Fruit fly (Drosophila melanogaster) whole organism, embryonic: ENCODE data around the gene CG43998.
A peak's percentile ranks its signal among the peaks of the same experiment; 100 is the strongest.

Experiments used
- Ada2b ChIP-seq: fragments of 200-800 bp; sonication (Bioruptor generic); IDR thresholded peaks from 2 replicates; pipeline ENCODE4 v1.3.6; 2022; ENCODE audit warnings: missing biosample characterization, missing genetic modification characterization
- BEAF-32 ChIP-seq: fragments of 200-800 bp; sonication (Bioruptor generic); optimal IDR thresholded peaks from 3 replicates; lab custom pipeline; 2017; ENCODE audit warnings: missing biosample characterization, missing genetic modification characterization, mild to moderate bottlenecking, moderate library complexity, missing genetic modification reagents
- CG10462 ChIP-seq: fragments of 200-800 bp; sonication (Bioruptor generic); optimal IDR thresholded peaks from 2 replicates; lab custom pipeline; 2016; ENCODE audit warnings: missing biosample characterization, missing genetic modification characterization
- CG11093 ChIP-seq: fragments of 200-800 bp; sonication (Bioruptor generic); IDR thresholded peaks from 3 replicates; pipeline ENCODE4 v1.3.6; 2022; ENCODE audit warnings: missing biosample characterization, missing genetic modification characterization
- CG12219 ChIP-seq: fragments of 200-800 bp; sonication (Bioruptor generic); optimal IDR thresholded peaks from 3 replicates; lab custom pipeline; 2018; ENCODE audit warnings: missing biosample characterization, mild to moderate bottlenecking, missing genetic modification characterization
- CG12659 ChIP-seq: fragments of 200-800 bp; sonication (Bioruptor generic); optimal IDR thresholded peaks from 3 replicates; lab custom pipeline; 2017; ENCODE audit warnings: mild to moderate bottlenecking, missing biosample characterization, missing genetic modification reagents, missing genetic modification characterization
- CG13894 ChIP-seq: fragments of 200-800 bp; sonication (Bioruptor generic); optimal IDR thresholded peaks from 3 replicates; lab custom pipeline; 2018; ENCODE audit warnings: missing biosample characterization, mild to moderate bottlenecking, missing genetic modification characterization, moderate library complexity
- CG14860 ChIP-seq: fragments of 200-800 bp; sonication (Bioruptor generic); IDR thresholded peaks from 3 replicates; pipeline ENCODE4 v1.3.6; 2022; ENCODE audit warnings: missing biosample characterization, missing genetic modification characterization; ENCODE audit not compliant: partially characterized antibody
- CG16863 ChIP-seq: fragments of 200-800 bp; sonication (Bioruptor generic); optimal IDR thresholded peaks from 3 replicates; lab custom pipeline; 2016; ENCODE audit warnings: missing biosample characterization, missing genetic modification characterization
- CG17359 ChIP-seq: fragments of 200-800 bp; sonication (Bioruptor generic); optimal IDR thresholded peaks from 3 replicates; lab custom pipeline; 2018; ENCODE audit warnings: missing biosample characterization, mild to moderate bottlenecking, missing genetic modification characterization, moderate library complexity
- CG18011 ChIP-seq: fragments of 200-800 bp; sonication (Bioruptor generic); optimal IDR thresholded peaks from 2 replicates; lab custom pipeline; 2017; ENCODE audit warnings: missing biosample characterization, missing genetic modification characterization, mild to moderate bottlenecking, moderate library complexity, missing genotype
- CG30431 ChIP-seq: fragments of 200-800 bp; sonication (Bioruptor generic); optimal IDR thresholded peaks from 2 replicates; lab custom pipeline; 2017; ENCODE audit warnings: missing biosample characterization, missing genetic modification characterization
- CG33557 ChIP-seq: fragments of 200-800 bp; sonication (Bioruptor generic); optimal IDR thresholded peaks from 2 replicates; lab custom pipeline; 2019; ENCODE audit warnings: missing biosample characterization, mild to moderate bottlenecking, missing genetic modification characterization, moderate library complexity
- CG34376 ChIP-seq: fragments of 200-800 bp; sonication (Bioruptor generic); optimal IDR thresholded peaks from 2 replicates; lab custom pipeline; 2018; ENCODE audit warnings: missing biosample characterization, mild to moderate bottlenecking, missing genetic modification characterization
- CG3847 ChIP-seq: fragments of 200-800 bp; sonication (Bioruptor generic); IDR thresholded peaks from 2 replicates; pipeline ENCODE4 v1.3.6; 2022; ENCODE audit warnings: missing biosample characterization, missing genetic modification characterization
- CG4424 ChIP-seq: fragments of 200-800 bp; sonication (Bioruptor generic); optimal IDR thresholded peaks from 3 replicates; lab custom pipeline; 2016; ENCODE audit warnings: missing biosample characterization, missing genetic modification characterization
- CG7839 ChIP-seq: fragments of 200-800 bp; sonication (Bioruptor generic); optimal IDR thresholded peaks from 3 replicates; lab custom pipeline; 2018; ENCODE audit warnings: missing biosample characterization, mild to moderate bottlenecking, missing genetic modification characterization, moderate library complexity
- CG8281 ChIP-seq: fragments of 200-800 bp; sonication (Bioruptor generic); optimal IDR thresholded peaks from 2 replicates; lab custom pipeline; 2018; ENCODE audit warnings: missing biosample characterization, mild to moderate bottlenecking, missing genetic modification characterization, moderate library complexity
- CG8765 ChIP-seq: fragments of 200-800 bp; sonication (Bioruptor generic); IDR thresholded peaks from 2 replicates; pipeline ENCODE4 v1.3.6; 2022; ENCODE audit warnings: missing biosample characterization, missing genetic modification characterization
- CG9797 ChIP-seq: fragments of 200-800 bp; sonication (Bioruptor generic); optimal IDR thresholded peaks from 3 replicates; lab custom pipeline; 2018; ENCODE audit warnings: missing biosample characterization, mild to moderate bottlenecking, missing genetic modification characterization
- Deaf1 ChIP-seq: fragments of 200-800 bp; optimal IDR thresholded peaks from 3 replicates; lab custom pipeline; 2019; ENCODE audit warnings: missing biosample characterization, mild to moderate bottlenecking, missing genetic modification characterization, moderate library complexity
- Dip3 ChIP-seq: fragments of 200-800 bp; sonication (Bioruptor generic); optimal IDR thresholded peaks from 3 replicates; lab custom pipeline; 2016; ENCODE audit warnings: missing biosample characterization, missing genetic modification characterization
- Ets97D ChIP-seq: fragments of 200-800 bp; sonication (Bioruptor generic); optimal IDR thresholded peaks from 3 replicates; lab custom pipeline; 2016; ENCODE audit warnings: missing biosample characterization, missing genetic modification characterization
- Hand ChIP-seq: fragments of 200-800 bp; sonication (Bioruptor generic); optimal IDR thresholded peaks from 2 replicates; lab custom pipeline; 2017; ENCODE audit warnings: mild to moderate bottlenecking, missing biosample characterization, missing genetic modification reagents, missing genetic modification characterization
- HmgD ChIP-seq: fragments of 200-800 bp; sonication (Bioruptor generic); optimal IDR thresholded peaks from 3 replicates; lab custom pipeline; 2016; ENCODE audit warnings: missing biosample characterization, missing genetic modification characterization
- HmgZ ChIP-seq: fragments of 200-800 bp; sonication (Bioruptor generic); optimal IDR thresholded peaks from 2 replicates; lab custom pipeline; 2018; ENCODE audit warnings: missing biosample characterization, mild to moderate bottlenecking, missing genetic modification characterization
- Jarid2 ChIP-seq: fragments of 200-800 bp; sonication (Bioruptor generic); optimal IDR thresholded peaks from 3 replicates; lab custom pipeline; 2017; ENCODE audit warnings: mild to moderate bottlenecking, missing biosample characterization, missing genetic modification reagents, missing genetic modification characterization
- Max ChIP-seq: fragments of 200-800 bp; sonication (Bioruptor generic); optimal IDR thresholded peaks from 2 replicates; lab custom pipeline; 2016; ENCODE audit warnings: missing biosample characterization, mild to moderate bottlenecking, missing genetic modification characterization
- Optix ChIP-seq: fragments of 200-800 bp; sonication (Bioruptor generic); IDR thresholded peaks from 3 replicates; pipeline ENCODE4 v1.3.6; 2022; ENCODE audit warnings: missing biosample characterization, missing genetic modification characterization
- Poxn ChIP-seq: fragments of 200-800 bp; sonication (Bioruptor generic); IDR thresholded peaks from 2 replicates; pipeline ENCODE4 v1.3.6; 2022; ENCODE audit warnings: missing biosample characterization, missing genetic modification characterization
- Scr ChIP-seq: fragments of 200-800 bp; sonication (Bioruptor generic); IDR thresholded peaks from 2 replicates; pipeline ENCODE4 v1.3.6; 2022; ENCODE audit warnings: missing biosample characterization, missing genetic modification characterization; ENCODE audit not compliant: partially characterized antibody
- Side ChIP-seq: fragments of 200-800 bp; sonication (Bioruptor generic); optimal IDR thresholded peaks from 2 replicates; lab custom pipeline; 2016; ENCODE audit warnings: missing biosample characterization, missing genetic modification characterization
- Sox100B ChIP-seq: fragments of 200-800 bp; sonication (Bioruptor generic); optimal IDR thresholded peaks from 3 replicates; lab custom pipeline; 2018; ENCODE audit warnings: missing biosample characterization, mild to moderate bottlenecking, missing genetic modification characterization
- az2 ChIP-seq: fragments of 200-800 bp; sonication (Bioruptor generic); optimal IDR thresholded peaks from 3 replicates; lab custom pipeline; 2016; ENCODE audit warnings: missing biosample characterization, missing genetic modification characterization
- croc ChIP-seq: fragments of 200-800 bp; sonication (Bioruptor generic); conservative IDR thresholded peaks from 3 replicates; pipeline ENCODE4 v1.3.6; 2022; ENCODE audit warnings: missing biosample characterization, missing genetic modification characterization
- da ChIP-seq: fragments of 200-800 bp; sonication (Bioruptor generic); optimal IDR thresholded peaks from 2 replicates; lab custom pipeline; 2016; ENCODE audit warnings: missing biosample characterization, missing genetic modification characterization
- dan ChIP-seq: fragments of 200-800 bp; sonication (Bioruptor generic); IDR thresholded peaks from 2 replicates; pipeline ENCODE4 v1.3.6; 2022; ENCODE audit warnings: missing biosample characterization, missing genetic modification characterization
- dysf ChIP-seq: fragments of 200-800 bp; sonication (Bioruptor generic); IDR thresholded peaks from 3 replicates; pipeline ENCODE4 v1.3.6; 2022; ENCODE audit warnings: missing biosample characterization, missing genetic modification characterization
- ems ChIP-seq: fragments of 200-800 bp; sonication (Bioruptor generic); optimal IDR thresholded peaks from 3 replicates; lab custom pipeline; 2016; ENCODE audit warnings: missing biosample characterization, missing genetic modification characterization
- gcm ChIP-seq: fragments of 200-800 bp; sonication (Bioruptor generic); optimal IDR thresholded peaks from 2 replicates; lab custom pipeline; 2019; ENCODE audit warnings: missing biosample characterization, mild to moderate bottlenecking, missing genetic modification characterization, moderate library complexity
- jumu ChIP-seq: fragments of 200-800 bp; sonication (Bioruptor generic); optimal IDR thresholded peaks from 3 replicates; lab custom pipeline; 2016; ENCODE audit warnings: missing biosample characterization, missing genetic modification characterization
- kay ChIP-seq: fragments of 200-800 bp; sonication (Bioruptor generic); optimal IDR thresholded peaks from 2 replicates; lab custom pipeline; 2016; ENCODE audit warnings: missing biosample characterization, missing genetic modification characterization
- pnt ChIP-seq: fragments of 200-800 bp; sonication (Bioruptor generic); optimal IDR thresholded peaks from 3 replicates; lab custom pipeline; 2016; ENCODE audit warnings: missing biosample characterization, missing genetic modification characterization
- rib ChIP-seq: fragments of 200-800 bp; sonication (Bioruptor generic); IDR thresholded peaks from 2 replicates; pipeline ENCODE4 v1.3.6; 2022; ENCODE audit warnings: missing biosample characterization, missing genetic modification characterization
- ro ChIP-seq: fragments of 200-800 bp; sonication (Bioruptor generic); IDR thresholded peaks from 2 replicates; pipeline ENCODE4 v1.3.6; 2022; ENCODE audit warnings: missing biosample characterization, missing genetic modification characterization
- stc ChIP-seq: fragments of 200-800 bp; sonication (Bioruptor generic); IDR thresholded peaks from 2 replicates; pipeline ENCODE4 v1.3.6; 2022; ENCODE audit warnings: missing biosample characterization, missing genetic modification characterization
- vfl ChIP-seq: fragments of 200-800 bp; sonication (Bioruptor generic); optimal IDR thresholded peaks from 2 replicates; lab custom pipeline; 2016; ENCODE audit warnings: missing biosample characterization, missing genetic modification characterization
- vnd ChIP-seq: fragments of 200-800 bp; sonication (Bioruptor generic); IDR thresholded peaks from 3 replicates; pipeline ENCODE4 v1.3.6; 2022; ENCODE audit warnings: missing biosample characterization, missing genetic modification characterization; ENCODE audit not compliant: partially characterized antibody
- zf30C ChIP-seq: fragments of 200-800 bp; sonication (Bioruptor generic); optimal IDR thresholded peaks from 3 replicates; lab custom pipeline; 2018; ENCODE audit warnings: missing biosample characterization, mild to moderate bottlenecking, missing genetic modification characterization

CG43998 gene

DNA sequence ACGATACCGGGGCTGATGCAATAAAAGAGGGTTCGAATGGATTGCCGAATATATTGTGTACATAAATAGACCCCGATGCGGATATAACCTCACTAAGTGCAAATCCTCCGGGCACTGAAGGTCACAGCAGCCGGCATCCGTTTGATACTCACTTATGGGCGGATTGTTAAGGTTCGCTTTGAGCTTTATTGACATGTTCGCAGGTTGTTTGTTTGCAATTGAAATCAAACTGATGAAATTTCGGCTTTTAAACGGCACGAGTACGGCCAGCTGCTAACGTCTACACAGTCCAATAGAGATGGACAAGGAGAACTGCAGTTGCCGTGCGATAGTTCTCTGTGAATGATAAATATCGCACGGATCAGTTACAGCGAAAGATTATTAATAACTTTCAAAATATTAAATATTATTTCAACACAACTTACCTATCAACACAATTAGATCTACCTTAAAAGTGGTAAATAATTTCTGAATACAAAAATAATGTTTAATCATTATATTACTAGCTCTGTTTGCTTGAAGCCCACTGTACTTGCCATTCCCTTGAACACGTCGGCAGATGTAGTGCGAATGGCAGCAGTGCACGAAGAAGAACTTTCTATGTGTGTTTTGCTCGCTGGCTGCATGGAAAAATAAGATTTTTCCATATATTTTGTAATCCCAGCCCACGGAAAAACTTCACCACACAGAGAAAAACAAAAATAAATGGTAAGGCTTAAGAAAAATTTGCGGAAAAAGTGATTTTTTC is 29.5 kb upstream of the CG43998 start, which contains the start of the genes GluProRS and AP-1sigma (continued):
- TF ChIP-seq CG16863 (peak; percentile 82), dan (peak; percentile 93), CG12219 (GFP tag; lab: Kevin White, UChicago) (peak; percentile 68), HmgD (GFP tag; lab: Kevin White, UChicago) (peak; percentile 85), CG12659 (GFP tag; lab: Kevin White, UChicago) (peak; percentile 94), pnt (peak; percentile 88), HmgZ (peak; percentile 92), CG18011 (GFP tag; lab: Kevin White, UChicago) (peak; percentile 67), Hand (GFP tag; lab: Kevin White, UChicago) (peak; percentile 58), croc (GFP tag; lab: Robert Waterston, UW) (peak; percentile 92), ro (GFP tag; lab: Robert Waterston, UW) (peak; percentile 79), Scr (peak; percentile 97), zf30C (no peak), CG14860 (peak; percentile 93), CG4424 (peak; percentile 92), CG9797 (GFP tag; lab: Kevin White, UChicago) (peak; percentile 27), Deaf1 (tag; lab: Kevin White, UChicago) (peak; percentile 65), CG17359 (tag; lab: Kevin White, UChicago) (peak; percentile 84), kay (GFP tag; lab: Kevin White, UChicago) (peak; percentile 89), rib (GFP tag; lab: Robert Waterston, UW) (peak; percentile 92), CG30431 (GFP tag; lab: Kevin White, UChicago) (peak; percentile 88), CG33557 (GFP tag; lab: Kevin White, UChicago) (peak; percentile 78), Dip3 (GFP tag; lab: Kevin White, UChicago) (peak; percentile 85), jumu (GFP tag; lab: Kevin White, UChicago) (peak; percentile 83), Jarid2 (GFP tag; lab: Kevin White, UChicago) (peak; percentile 58), stc (GFP tag; lab: Robert Waterston, UW) (peak; percentile 90), BEAF-32 (GFP tag; lab: Kevin White, UChicago) (peak; percentile 94), dysf (GFP tag; lab: Robert Waterston, UW) (peak; percentile 97), vfl (peak; percentile 89), CG34376 (GFP tag; lab: Kevin White, UChicago) (peak; percentile 67), Sox100B (GFP tag; lab: Kevin White, UChicago) (peak; percentile 82), vnd (GFP tag; lab: Robert Waterston, UW) (peak; percentile 93), CG7839 (tag; lab: Kevin White, UChicago) (peak; percentile 89), CG13894 (tag; lab: Kevin White, UChicago) (no peak), Optix (GFP tag; lab: Robert Waterston, UW) (peak; percentile 91), CG8765 (GFP tag; lab: Robert Waterston, UW) (peak; percentile 96), da (GFP tag; lab: Kevin White, UChicago) (peak; percentile 67), Poxn (GFP tag; lab: Robert Waterston, UW) (peak; percentile 87), CG3847 (peak; percentile 96), Side (peak; percentile 60), Max (GFP tag; lab: Kevin White, UChicago) (peak; percentile 94), CG11093 (GFP tag; lab: Robert Waterston, UW) (peak; percentile 95), az2 (GFP tag; lab: Kevin White, UChicago) (peak; percentile 92), Ets97D (GFP tag; lab: Kevin White, UChicago) (peak; percentile 78), Ada2b (GFP tag; lab: Robert Waterston, UW) (peak; percentile 95), ems (GFP tag; lab: Kevin White, UChicago) (peak; percentile 87), gcm (GFP tag; lab: Kevin White, UChicago) (peak; percentile 81), CG10462 (GFP tag; lab: Kevin White, UChicago) (peak; percentile 75), CG8281 (tag; lab: Kevin White, UChicago) (peak; percentile 52)
